Fruit fly (Drosophila melanogaster) whole organism, wandering third instar larva: Measurements from ENCODE around the gene CG32939.

Experiments
- Abd-B ChIP-seq: fragments of >200 bp; optimal IDR thresholded peaks from 2 replicates; lab custom pipeline; 2017; ENCODE audit warnings: missing biosample characterization, missing genetic modification characterization
- CG32264 ChIP-seq: fragments of 200-800 bp; sonication (Bioruptor generic); optimal IDR thresholded peaks from 2 replicates; lab custom pipeline; 2016; ENCODE audit warnings: missing biosample characterization, missing genetic modification characterization
- CG9705 ChIP-seq: fragments of 200-800 bp; sonication (Bioruptor generic); optimal IDR thresholded peaks from 2 replicates; lab custom pipeline; 2018; ENCODE audit warnings: missing biosample characterization, mild to moderate bottlenecking, missing genetic modification characterization
- CrebA ChIP-seq: fragments of 200-800 bp; sonication (Bioruptor generic); optimal IDR thresholded peaks from 2 replicates; lab custom pipeline; 2016; ENCODE audit warnings: missing biosample characterization, mild to moderate bottlenecking, missing genetic modification characterization, borderline replicate concordance
- Dfd ChIP-seq: fragments of >200 bp; optimal IDR thresholded peaks from 2 replicates; lab custom pipeline; 2017; ENCODE audit warnings: missing biosample characterization, missing genetic modification characterization
- GATAd ChIP-seq: sonication (Bioruptor generic); optimal IDR thresholded peaks from 2 replicates; lab custom pipeline; 2016; ENCODE audit warnings: missing biosample characterization, missing genetic modification characterization
- HLH106 ChIP-seq: fragments of 200-800 bp; optimal IDR thresholded peaks from 3 replicates; lab custom pipeline; 2019; ENCODE audit warnings: missing biosample characterization, mild to moderate bottlenecking, missing genetic modification characterization, moderate library complexity
- Hnf4 ChIP-seq: fragments of 200-800 bp; sonication (Bioruptor generic); optimal IDR thresholded peaks from 2 replicates; lab custom pipeline; 2016; ENCODE audit warnings: missing biosample characterization, mild to moderate bottlenecking, missing genetic modification characterization
- Hr78 ChIP-seq: fragments of >200 bp; optimal IDR thresholded peaks from 2 replicates; lab custom pipeline; 2017; ENCODE audit warnings: missing biosample characterization, missing genetic modification characterization
- Jra ChIP-seq: sonication (Bioruptor generic); optimal IDR thresholded peaks from 2 replicates; lab custom pipeline; 2016; ENCODE audit warnings: missing biosample characterization, missing genetic modification characterization
- Mio ChIP-seq: sonication (Bioruptor generic); optimal IDR thresholded peaks from 2 replicates; lab custom pipeline; 2016; ENCODE audit warnings: missing biosample characterization, missing genetic modification characterization
- Myc ChIP-seq: fragments of >200 bp; optimal IDR thresholded peaks from 2 replicates; lab custom pipeline; 2017
- N ChIP-seq: fragments of >200 bp; optimal IDR thresholded peaks from 2 replicates; lab custom pipeline; 2018; ENCODE audit warnings: missing biosample characterization, missing external identifiers, missing genetic modification characterization
- OdsH ChIP-seq: fragments of 200-800 bp; sonication (Bioruptor generic); optimal IDR thresholded peaks from 2 replicates; lab custom pipeline; 2016; ENCODE audit warnings: missing biosample characterization, mild to moderate bottlenecking, missing genetic modification characterization
- Rel ChIP-seq, 2 experiments: fragments of 200-800 bp; sonication (Bioruptor generic) in 1 of 2; optimal IDR thresholded peaks; 2 replicates in 1 of 2; 3 replicates in 1 of 2; lab custom pipeline; 2016 to 2019; ENCODE audit warnings: mild to moderate bottlenecking in 2 of 2, missing biosample characterization in 2 of 2, missing genetic modification characterization in 2 of 2, moderate library complexity in 1 of 2
- br ChIP-seq: fragments of 200-800 bp; sonication (Bioruptor generic); optimal IDR thresholded peaks from 2 replicates; lab custom pipeline; 2016; ENCODE audit warnings: missing biosample characterization, missing genetic modification characterization
- dsf ChIP-seq: sonication (Bioruptor generic); optimal IDR thresholded peaks from 2 replicates; lab custom pipeline; 2016; ENCODE audit warnings: missing biosample characterization, missing genetic modification characterization, borderline replicate concordance
- ey ChIP-seq: fragments of 200-800 bp; sonication (Bioruptor generic); optimal IDR thresholded peaks from 2 replicates; lab custom pipeline; 2016; ENCODE audit warnings: missing biosample characterization, missing genetic modification characterization
- foxo ChIP-seq, 2 experiments: fragments of 200-800 bp; sonication (Bioruptor generic); optimal IDR thresholded peaks; 2 replicates in 1 of 2; 3 replicates in 1 of 2; lab custom pipeline; 2016 to 2017; ENCODE audit warnings: missing biosample characterization in 2 of 2, missing genetic modification characterization in 2 of 2
- fru ChIP-seq: fragments of 200-800 bp; sonication (Bioruptor generic); optimal IDR thresholded peaks from 3 replicates; lab custom pipeline; 2016; ENCODE audit warnings: missing biosample characterization, mild to moderate bottlenecking, missing genetic modification characterization
- h ChIP-seq: fragments of 200-800 bp; sonication (Bioruptor generic); optimal IDR thresholded peaks from 3 replicates; lab custom pipeline; 2016; ENCODE audit warnings: missing biosample characterization, mild to moderate bottlenecking, missing genetic modification characterization
- jim ChIP-seq: fragments of 175-275, 200-325 bp; sonication (Bioruptor generic); optimal IDR thresholded peaks from 2 replicates; lab custom pipeline; 2016; ENCODE audit warnings: missing biosample characterization, mild to moderate bottlenecking, missing genetic modification characterization
- lola ChIP-seq: fragments of >200 bp; optimal IDR thresholded peaks from 2 replicates; lab custom pipeline; 2017; ENCODE audit warnings: missing biosample characterization, missing genetic modification characterization
- pan ChIP-seq: fragments of >200 bp; optimal IDR thresholded peaks from 2 replicates; lab custom pipeline; 2017
- rgr ChIP-seq: fragments of 200-800 bp; sonication (Bioruptor generic); optimal IDR thresholded peaks from 3 replicates; lab custom pipeline; 2016; ENCODE audit warnings: missing biosample characterization, mild to moderate bottlenecking, missing genetic modification characterization
- sage ChIP-seq: fragments of 200-800 bp; sonication (Bioruptor generic); optimal IDR thresholded peaks from 2 replicates; lab custom pipeline; 2016; ENCODE audit warnings: missing biosample characterization, mild to moderate bottlenecking, missing genetic modification characterization
- sv ChIP-seq: fragments of 200-800 bp; sonication (Bioruptor generic); optimal IDR thresholded peaks from 3 replicates; lab custom pipeline; 2016; ENCODE audit warnings: missing biosample characterization, missing genetic modification characterization
- usp ChIP-seq: fragments of >200 bp; optimal IDR thresholded peaks from 2 replicates; lab custom pipeline; 2017; ENCODE audit warnings: missing biosample characterization, missing genetic modification characterization
- woc ChIP-seq: sonication (Bioruptor generic); optimal IDR thresholded peaks from 2 replicates; lab custom pipeline; 2016; ENCODE audit warnings: missing biosample characterization, mild to moderate bottlenecking, missing genetic modification characterization

CG32939 gene

dm6 chr3R:9735151-9735550 is 42.3 kb downstream of the CG32939 start:
- TF ChIP-seq HLH106: no peak
- TF ChIP-seq lola (GFP tag; lab: Kevin White, UChicago): no peak
- no peak for TF ChIP-seq GATAd
- TF ChIP-seq jim (GFP tag; lab: Kevin White, UChicago): no peak
- TF ChIP-seq, all 38 proteins: peak for 0

- TF ChIP-seq Hnf4 (GFP tag; lab: Kevin White, UChicago) (no peak), Mio (no peak), ey (GFP tag; lab: Kevin White, UChicago) (no peak), Jra (no peak), h (GFP tag; lab: Kevin White, UChicago) (no peak), CrebA (GFP tag; lab: Kevin White, UChicago) (no peak), Abd-B (GFP tag; lab: Kevin White, UChicago) (no peak), CG32264 (no peak), sv (GFP tag; lab: Kevin White, UChicago) (no peak), br (GFP tag; lab: Kevin White, UChicago) (no peak)
Observed at dm6 chr3R:9739793-9740192, 46.9 kb downstream of the CG32939 start, which contains the start of gene side-VII. Gene side-VII (minus strand): TSS chr3R:9739979.

- TF ChIP-seq sv (GFP tag; lab: Kevin White, UChicago) (no peak), ey (GFP tag; lab: Kevin White, UChicago) (no peak), Jra (no peak), usp (GFP tag; lab: Kevin White, UChicago) (no peak), pan (lab: Kevin White, UChicago) (no peak), foxo (GFP tag; optimal IDR thresholded peaks at IDR 0.05; lab: Kevin White, UChicago) (no peak), sage (GFP tag; lab: Kevin White, UChicago) (peak; percentile 32), Dfd (GFP tag; lab: Kevin White, UChicago) (no peak), fru (GFP tag; lab: Kevin White, UChicago) (no peak), Rel (GFP tag; optimal IDR thresholded peaks at IDR 0.05; lab: Kevin White, UChicago) (no peak), Rel (tag; optimal IDR thresholded peaks at IDR 0.05; lab: Kevin White, UChicago) (peak; percentile 68), woc (GFP tag; lab: Kevin White, UChicago) (peak; percentile 39), Hnf4 (GFP tag; lab: Kevin White, UChicago) (no peak), Myc (lab: Kevin White, UChicago) (no peak), CG32264 (no peak), CG9705 (GFP tag; lab: Kevin White, UChicago) (no peak)
Observed at dm6 chr3R:9740713-9741112, 47.8 kb downstream of the CG32939 start, which contains the start of gene Pnn. Gene Pnn (plus strand): TSS chr3R:9740899.

- TF ChIP-seq rgr (GFP tag; lab: Kevin White, UChicago) (no peak), N (GFP tag; lab: Kevin White, UChicago) (no peak), Hr78 (GFP tag; lab: Kevin White, UChicago) (no peak), CG32264 (no peak), dsf (GFP tag; lab: Kevin White, UChicago) (no peak), woc (GFP tag; lab: Kevin White, UChicago) (no peak), sv (GFP tag; lab: Kevin White, UChicago) (no peak), GATAd (no peak), OdsH (GFP tag; lab: Kevin White, UChicago) (no peak)
Observed at dm6 chr3R:9743217-9743616, 50.3 kb downstream of the CG32939 start, which contains the start of gene CG31415. Gene CG31415 (plus strand): TSS chr3R:9743517.

dm6 chr3R:9743995-9744394 is 51.1 kb downstream of the CG32939 start:
- no peak for TF ChIP-seq HLH106
- peak; percentile 98 for TF ChIP-seq Dfd (GFP tag; lab: Kevin White, UChicago)
- TF ChIP-seq, all 38 proteins: peak for 1
